Worm (Caenorhabditis elegans) whole organism, L1 larva: ENCODE results near the gene srd-36.

Source experiments
- C04F5.9 ChIP-seq: sonication (generic microtip); optimal IDR thresholded peaks from 2 replicates; lab custom pipeline; 2016; ENCODE audit warnings: missing genetic modification characterization, missing compliant biosample characterization
- F16B12.6 ChIP-seq: fragments of 150-350 bp; optimal IDR thresholded peaks from 2 replicates; lab custom pipeline; 2014; ENCODE audit warnings: missing biosample characterization, missing genetic modification characterization
- Y116A8C.19 ChIP-seq: sonication (generic microtip); optimal IDR thresholded peaks from 2 replicates; lab custom pipeline; 2016; ENCODE audit warnings: missing compliant biosample characterization, missing genetic modification characterization, borderline replicate concordance
- aha-1 ChIP-seq: fragments of 150-350 bp; optimal IDR thresholded peaks from 2 replicates; lab custom pipeline; 2014; ENCODE audit warnings: missing biosample characterization, missing genetic modification characterization
- ama-1 ChIP-seq: fragments of 150-350 bp; optimal IDR thresholded peaks from 2 replicates; lab custom pipeline; 2014
- blmp-1 ChIP-seq: fragments of 150-350 bp; optimal IDR thresholded peaks from 2 replicates; lab custom pipeline; 2014; ENCODE audit warnings: missing biosample characterization, missing genetic modification characterization
- ceh-63 ChIP-seq: fragments of 200-800 bp; sonication (Bioruptor generic); optimal IDR thresholded peaks from 2 replicates; lab custom pipeline; 2018; ENCODE audit warnings: mild to moderate bottlenecking, missing genetic modification characterization, missing compliant biosample characterization
- ceh-82 ChIP-seq, 3 experiments: fragments of 150-350 bp in 1 of 3; sonication (generic microtip) in 2 of 3; optimal IDR thresholded peaks; 2 replicates each; lab custom pipeline; 2014 to 2017; ENCODE audit warnings: missing biosample characterization in 3 of 3, missing genetic modification characterization in 3 of 3
- ceh-88 ChIP-seq: fragments of 200-800 bp; sonication (Bioruptor generic); IDR thresholded peaks from 2 replicates; pipeline ENCODE4 v1.3.6; 2022; ENCODE audit warnings: missing genetic modification characterization, missing compliant biosample characterization
- ces-1 ChIP-seq: fragments of 150-350 bp; optimal IDR thresholded peaks from 2 replicates; lab custom pipeline; 2014; ENCODE audit warnings: missing biosample characterization, missing genetic modification reagents, missing genetic modification characterization
- dpl-1 ChIP-seq, 3 experiments: fragments of 150-350 bp in 2 of 3; sonication (generic microtip) in 1 of 3; optimal IDR thresholded peaks; 2 replicates each; lab custom pipeline; 2014 to 2017; ENCODE audit warnings: missing biosample characterization in 3 of 3, missing genetic modification characterization in 3 of 3, missing genetic modification reagents in 3 of 3
- efl-1 ChIP-seq, 4 experiments: fragments of 150-350 bp; optimal IDR thresholded peaks in 3 of 4; peaks in 1 of 4; 1 replicate in 1 of 4; 2 replicates in 3 of 4; lab custom pipeline; 2014; ENCODE audit warnings: missing biosample characterization in 2 of 4, missing genetic modification characterization in 2 of 4, missing genetic modification reagents in 2 of 4
- efl-3 ChIP-seq: fragments of 200-800 bp; sonication (Bioruptor generic); optimal IDR thresholded peaks from 2 replicates; lab custom pipeline; 2018; ENCODE audit warnings: mild to moderate bottlenecking, missing genetic modification characterization, missing compliant biosample characterization
- egl-13 ChIP-seq: sonication (generic microtip); optimal IDR thresholded peaks from 2 replicates; lab custom pipeline; 2016; ENCODE audit warnings: missing genotype, missing genetic modification reagents, missing genetic modification characterization, missing compliant biosample characterization
- egl-27 ChIP-seq, 2 experiments: fragments of 150-350 bp in 1 of 2; sonication (generic microtip); optimal IDR thresholded peaks; 3 replicates each; lab custom pipeline; 2017 to 2018; ENCODE audit warnings: missing biosample characterization in 2 of 2, missing genetic modification characterization in 2 of 2, missing genetic modification reagents in 2 of 2
- elt-3 ChIP-seq, 6 experiments: fragments of 150-350 bp in 1 of 6; sonication (generic microtip); optimal IDR thresholded peaks; 2 replicates each; lab custom pipeline; 2017 to 2018; ENCODE audit warnings: missing biosample characterization in 6 of 6, missing genetic modification characterization in 6 of 6, inconsistent platforms in 1 of 6
- fkh-10 ChIP-seq: sonication (generic microtip); optimal IDR thresholded peaks from 2 replicates; lab custom pipeline; 2017; ENCODE audit warnings: missing biosample characterization, missing genetic modification reagents, missing genetic modification characterization
- fkh-8 ChIP-seq: sonication (generic microtip); optimal IDR thresholded peaks from 2 replicates; lab custom pipeline; 2016; ENCODE audit warnings: mild to moderate bottlenecking, missing genetic modification characterization, missing compliant biosample characterization
- fos-1 ChIP-seq: fragments of 150-350 bp; optimal IDR thresholded peaks from 2 replicates; lab custom pipeline; 2014; ENCODE audit warnings: missing biosample characterization, missing genetic modification characterization
- hlh-17 ChIP-seq: fragments of 200-800 bp; sonication (Bioruptor generic); optimal IDR thresholded peaks from 2 replicates; lab custom pipeline; 2018; ENCODE audit warnings: missing genetic modification characterization, mild to moderate bottlenecking, missing compliant biosample characterization, moderate library complexity, borderline replicate concordance
- hlh-4 ChIP-seq: sonication (generic microtip); optimal IDR thresholded peaks from 2 replicates; lab custom pipeline; 2016; ENCODE audit warnings: mild to moderate bottlenecking, missing genetic modification characterization, missing compliant biosample characterization
- hpl-2 ChIP-seq: fragments of 150-350 bp; optimal IDR thresholded peaks from 2 replicates; lab custom pipeline; 2014; ENCODE audit warnings: missing biosample characterization, missing genetic modification reagents, missing genetic modification characterization
- isw-1 ChIP-seq: fragments of 200-800 bp; sonication (Bioruptor generic); IDR thresholded peaks from 2 replicates; pipeline ENCODE4 v1.3.6; 2022; ENCODE audit warnings: missing genetic modification characterization, missing compliant biosample characterization
- jun-1 ChIP-seq: fragments of 150-350 bp; optimal IDR thresholded peaks from 2 replicates; lab custom pipeline; 2014; ENCODE audit warnings: missing biosample characterization, missing genetic modification reagents, missing genetic modification characterization
- lin-13 ChIP-seq: fragments of 150-350 bp; optimal IDR thresholded peaks from 2 replicates; lab custom pipeline; 2014; ENCODE audit warnings: missing biosample characterization, missing genetic modification reagents, missing genetic modification characterization
- lin-35 ChIP-seq, 2 experiments: fragments of 150-350 bp; optimal IDR thresholded peaks; 2 replicates each; lab custom pipeline; 2014; ENCODE audit warnings: missing biosample characterization in 2 of 2, missing genetic modification characterization in 2 of 2, missing genetic modification reagents in 2 of 2
- mab-9 ChIP-seq: fragments of 200-800 bp; sonication (Bioruptor generic); IDR thresholded peaks from 2 replicates; pipeline ENCODE4 v1.3.6; 2022; ENCODE audit warnings: missing genetic modification reagents, missing genetic modification characterization, missing compliant biosample characterization
- mdl-1 ChIP-seq, 2 experiments: fragments of 150-350 bp; optimal IDR thresholded peaks; 2 replicates each; lab custom pipeline; 2014 to 2017; ENCODE audit warnings: missing biosample characterization in 2 of 2, missing genetic modification characterization in 2 of 2, inconsistent platforms in 1 of 2
- mef-2 ChIP-seq: fragments of 150-350 bp; optimal IDR thresholded peaks from 2 replicates; lab custom pipeline; 2014; ENCODE audit warnings: missing biosample characterization, missing genetic modification characterization
- mep-1 ChIP-seq: fragments of 150-350 bp; optimal IDR thresholded peaks from 2 replicates; lab custom pipeline; 2014; ENCODE audit warnings: missing biosample characterization, missing genetic modification characterization
- nhr-11 ChIP-seq: fragments of 150-350 bp; optimal IDR thresholded peaks from 2 replicates; lab custom pipeline; 2014; ENCODE audit warnings: missing biosample characterization, missing genetic modification characterization
- nhr-20 ChIP-seq: sonication (generic microtip); optimal IDR thresholded peaks from 2 replicates; lab custom pipeline; 2016; ENCODE audit warnings: mild to moderate bottlenecking, missing genetic modification characterization, missing compliant biosample characterization
- nhr-237 ChIP-seq: fragments of 150-350 bp; optimal IDR thresholded peaks from 2 replicates; lab custom pipeline; 2014; ENCODE audit warnings: missing biosample characterization, missing genetic modification characterization
- nhr-28 ChIP-seq: fragments of 150-350 bp; optimal IDR thresholded peaks from 2 replicates; lab custom pipeline; 2014; ENCODE audit warnings: missing biosample characterization, missing genetic modification characterization
- nhr-47 ChIP-seq: sonication (generic microtip); optimal IDR thresholded peaks from 2 replicates; lab custom pipeline; 2016; ENCODE audit warnings: mild to moderate bottlenecking, missing genetic modification characterization, moderate library complexity, missing compliant biosample characterization
- nhr-76 ChIP-seq: sonication (generic microtip); optimal IDR thresholded peaks from 2 replicates; lab custom pipeline; 2017; ENCODE audit warnings: missing biosample characterization, missing genetic modification characterization
- nhr-77 ChIP-seq: fragments of 150-350 bp; optimal IDR thresholded peaks from 2 replicates; lab custom pipeline; 2014; ENCODE audit warnings: missing biosample characterization, missing genetic modification characterization
- nhr-84 ChIP-seq: sonication (generic microtip); optimal IDR thresholded peaks from 2 replicates; lab custom pipeline; 2017; ENCODE audit warnings: missing biosample characterization, missing genetic modification characterization
- pax-3 ChIP-seq: fragments of 200-800 bp; sonication (Bioruptor generic); optimal IDR thresholded peaks from 2 replicates; lab custom pipeline; 2018; ENCODE audit warnings: mild to moderate bottlenecking, missing genetic modification characterization, moderate library complexity, missing compliant biosample characterization
- pqm-1 ChIP-seq: sonication (generic microtip); optimal IDR thresholded peaks from 3 replicates; lab custom pipeline; 2017; ENCODE audit warnings: missing biosample characterization, missing genetic modification characterization
- snpc-4 ChIP-seq: fragments of 150-350 bp; optimal IDR thresholded peaks from 2 replicates; lab custom pipeline; 2014; ENCODE audit warnings: missing biosample characterization, missing genetic modification characterization
- snu-23 ChIP-seq: sonication (generic microtip); optimal IDR thresholded peaks from 2 replicates; lab custom pipeline; 2016; ENCODE audit warnings: missing genetic modification characterization, missing compliant biosample characterization
- sox-4 ChIP-seq: sonication (generic microtip); optimal IDR thresholded peaks from 2 replicates; lab custom pipeline; 2016; ENCODE audit warnings: missing genetic modification characterization, missing compliant biosample characterization
- sptf-1 ChIP-seq: fragments of 150-350 bp; optimal IDR thresholded peaks from 2 replicates; lab custom pipeline; 2014; ENCODE audit warnings: missing biosample characterization, missing genetic modification characterization
- swsn-7 ChIP-seq: sonication (generic microtip); optimal IDR thresholded peaks from 2 replicates; lab custom pipeline; 2016; ENCODE audit warnings: missing genetic modification characterization, missing compliant biosample characterization
- tbx-2 ChIP-seq: sonication (generic microtip); optimal IDR thresholded peaks from 2 replicates; lab custom pipeline; 2016; ENCODE audit warnings: missing genetic modification characterization, missing compliant biosample characterization
- tlp-1 ChIP-seq: fragments of 150-350 bp; optimal IDR thresholded peaks from 2 replicates; lab custom pipeline; 2014; ENCODE audit warnings: missing biosample characterization, missing genetic modification characterization
- unc-30 ChIP-seq: sonication (generic microtip); optimal IDR thresholded peaks from 2 replicates; lab custom pipeline; 2017; ENCODE audit warnings: missing biosample characterization, missing genetic modification characterization
- unc-62 ChIP-seq: fragments of 150-350 bp; optimal IDR thresholded peaks from 2 replicates; lab custom pipeline; 2014; ENCODE audit warnings: missing biosample characterization, missing genetic modification reagents, missing genetic modification characterization
- unc-86 ChIP-seq: sonication (generic microtip); optimal IDR thresholded peaks from 2 replicates; lab custom pipeline; 2016; ENCODE audit warnings: missing genetic modification characterization, missing compliant biosample characterization
- ztf-11 ChIP-seq, 2 experiments: sonication (generic microtip); optimal IDR thresholded peaks; 2 replicates each; lab custom pipeline; 2016 to 2017; ENCODE audit warnings: missing genetic modification characterization in 2 of 2, missing biosample characterization in 1 of 2, missing compliant biosample characterization in 1 of 2
- ztf-4 ChIP-seq: fragments of 150-350 bp; optimal IDR thresholded peaks from 2 replicates; lab custom pipeline; 2014; ENCODE audit warnings: missing biosample characterization, missing genetic modification characterization

The srd-36 gene

DNA sequence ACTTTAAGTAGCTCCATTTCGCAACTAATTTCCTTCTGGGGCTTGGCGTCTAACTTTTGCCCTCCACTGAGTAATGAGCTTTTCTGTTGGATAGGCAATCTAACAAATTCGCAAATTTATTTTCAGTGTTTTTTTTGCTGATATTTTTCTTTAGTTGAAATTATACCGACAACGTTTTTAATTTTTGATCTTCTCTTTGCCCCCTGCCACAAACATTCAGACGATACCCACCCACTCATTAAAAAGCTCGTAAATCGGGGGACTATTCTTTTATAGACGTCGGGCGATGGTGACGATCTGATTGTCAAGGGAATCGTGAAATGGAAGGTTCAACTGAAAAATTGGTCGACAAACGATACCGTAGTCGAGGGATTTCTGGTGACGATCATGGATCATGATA lies 29.1 kb upstream of the srd-36 start (continued):
- TF ChIP-seq ceh-63 (GFP tag; lab: Kevin White, UChicago) (peak; percentile 41), mdl-1 (tag; optimal IDR thresholded peaks at IDR 0.05; lab: Kevin White, UChicago) (no peak), ztf-11 (tag; optimal IDR thresholded peaks at IDR 0.05; lab: Kevin White, UChicago) (no peak), ama-1 (lab: Kevin White, UChicago) (no peak)

ce11 chrX:13322886-13323285 lies 28.3 kb upstream of the srd-36 start, which contains the start of gene F46G10.2:
TSS of gene F46G10.2 (plus strand) at chrX:13322963.
- TF ChIP-seq sptf-1 (no peak), ces-1 (GFP tag; lab: Kevin White, UChicago) (no peak), snu-23 (GFP tag; lab: Kevin White, UChicago) (no peak), mdl-1 (tag; optimal IDR thresholded peaks at IDR 0.05; lab: Kevin White, UChicago) (peak in 1 of 2 experiments; percentile 16), aha-1 (no peak), nhr-20 (tag; lab: Kevin White, UChicago) (peak; percentile 26), F16B12.6 (tag; lab: Kevin White, UChicago) (no peak), mep-1 (tag; lab: Kevin White, UChicago) (no peak), nhr-76 (tag; lab: Kevin White, UChicago) (no peak), pax-3 (no peak), hlh-17 (GFP tag; lab: Kevin White, UChicago) (no peak), dpl-1 (GFP tag; optimal IDR thresholded peaks at IDR 0.05; lab: Kevin White, UChicago) (no peak), ztf-4 (no peak), hlh-4 (no peak), ceh-82 (tag; optimal IDR thresholded peaks at IDR 0.05; lab: Kevin White, UChicago) (no peak), unc-62 (GFP tag; lab: Kevin White, UChicago) (no peak), hpl-2 (GFP tag; lab: Kevin White, UChicago) (no peak), elt-3 (tag; optimal IDR thresholded peaks at IDR 0.05; lab: Kevin White, UChicago) (peak in 1 of 6 experiments; percentile 32), ceh-88 (GFP tag; lab: Robert Waterston, UW) (no peak), mab-9 (no peak), mef-2 (no peak), fos-1 (no peak), nhr-77 (tag; lab: Kevin White, UChicago) (no peak), lin-35 (GFP tag; optimal IDR thresholded peaks at IDR 0.05; lab: Kevin White, UChicago) (peak in 1 of 2 experiments; percentile 16), Y116A8C.19 (tag; lab: Kevin White, UChicago) (no peak), unc-30 (tag; lab: Kevin White, UChicago) (no peak), unc-86 (no peak), nhr-11 (tag; lab: Kevin White, UChicago) (no peak), snpc-4 (tag; lab: Kevin White, UChicago) (no peak), egl-27 (tag; optimal IDR thresholded peaks at IDR 0.05; lab: Kevin White, UChicago) (no peak), fkh-8 (tag; lab: Kevin White, UChicago) (no peak), lin-13 (GFP tag; lab: Kevin White, UChicago) (no peak), blmp-1 (tag; lab: Kevin White, UChicago) (peak; percentile 73), fkh-10 (no peak), sox-4 (no peak), egl-13 (tag; lab: Kevin White, UChicago) (no peak), isw-1 (GFP tag; lab: Robert Waterston, UW) (no peak), tbx-2 (tag; lab: Kevin White, UChicago) (no peak), ama-1 (lab: Kevin White, UChicago) (no peak), ztf-11 (tag; optimal IDR thresholded peaks at IDR 0.05; lab: Kevin White, UChicago) (no peak), nhr-28 (tag; lab: Kevin White, UChicago) (no peak), efl-3 (GFP tag; lab: Kevin White, UChicago) (no peak), nhr-237 (tag; lab: Kevin White, UChicago) (no peak), jun-1 (tag; lab: Kevin White, UChicago) (no peak), nhr-84 (tag; lab: Kevin White, UChicago) (no peak), tlp-1 (tag; lab: Kevin White, UChicago) (no peak), efl-1 (optimal IDR thresholded peaks at IDR 0.05; lab: Kevin White, UChicago) (no peak), efl-1 (GFP tag; optimal IDR thresholded peaks at IDR 0.05 in 1 of 2; lab: Kevin White, UChicago) (no peak), pqm-1 (tag; lab: Kevin White, UChicago) (no peak), swsn-7 (tag; lab: Kevin White, UChicago) (no peak), C04F5.9 (no peak), nhr-47 (no peak)
